Fruit fly (Drosophila melanogaster): ENCODE results near the gene CG32547.

Gene CG32547

dm6 chrX:18515205-18515921 is 36.1 kb upstream of the CG32547 start, which contains the start of the genes Bx and HisRS (continued):
- TF ChIP-seq Oli (tag; optimal IDR thresholded peaks at IDR 0.05) (no peak), TFAM (GFP tag; optimal IDR thresholded peaks at IDR 0.05) (no peak), PHDP (tag; optimal IDR thresholded peaks at IDR 0.05) (no peak), CG34224 (GFP tag; IDR thresholded peaks at IDR 0.05; ENCODE audit: partially characterized antibody) (no peak), jing (GFP tag; optimal IDR thresholded peaks at IDR 0.05) (no peak), CG32772 (GFP tag; IDR thresholded peaks at IDR 0.05) (no peak), CG8478 (optimal IDR thresholded peaks at IDR 0.05) (no peak), gcm (GFP tag; optimal IDR thresholded peaks at IDR 0.05) (no peak), pnt (GFP tag; optimal IDR thresholded peaks at IDR 0.05) (no peak), CG7372 (GFP tag; IDR thresholded peaks at IDR 0.05) (no peak), lilli (GFP tag; optimal IDR thresholded peaks at IDR 0.05) (no peak), da (GFP tag; optimal IDR thresholded peaks at IDR 0.05) (no peak), Nf-YC (tag; optimal IDR thresholded peaks at IDR 0.05) (no peak), psq (GFP tag; optimal IDR thresholded peaks at IDR 0.05) (no peak), nmo (GFP tag; optimal IDR thresholded peaks at IDR 0.05) (peak; percentile 26), CG10959 (GFP tag; IDR thresholded peaks at IDR 0.05) (no peak), CG6854 (GFP tag; optimal IDR thresholded peaks at IDR 0.05) (no peak), unpg (GFP tag; optimal IDR thresholded peaks at IDR 0.05) (no peak), CG11085 (GFP tag; IDR thresholded peaks at IDR 0.05) (no peak), CG10267 (tag; optimal IDR thresholded peaks at IDR 0.05) (no peak), CG13123 (GFP tag; optimal IDR thresholded peaks at IDR 0.05) (no peak), Bgb (GFP tag; IDR thresholded peaks at IDR 0.05; ENCODE audit: partially characterized antibody) (peak; percentile 57), CG1024 (GFP tag; IDR thresholded peaks at IDR 0.05) (no peak), gt (GFP tag; IDR thresholded peaks at IDR 0.05) (no peak), ssp (GFP tag; IDR thresholded peaks at IDR 0.05) (no peak), fd96Cb (tag; optimal IDR thresholded peaks at IDR 0.05) (no peak), CG3995 (GFP tag; optimal IDR thresholded peaks at IDR 0.05) (no peak), Hsf (GFP tag; optimal IDR thresholded peaks at IDR 0.05) (no peak), jumu (GFP tag; optimal IDR thresholded peaks at IDR 0.05) (no peak), peb (GFP tag; IDR thresholded peaks at IDR 0.05) (no peak), CG9727 (GFP tag; optimal IDR thresholded peaks at IDR 0.05) (no peak), Ada2b (GFP tag; IDR thresholded peaks at IDR 0.05) (no peak), Antp (GFP tag; optimal IDR thresholded peaks at IDR 0.05) (no peak), tin (GFP tag; optimal IDR thresholded peaks at IDR 0.05) (no peak), Scr (GFP tag; IDR thresholded peaks at IDR 0.05; ENCODE audit: partially characterized antibody) (no peak), cas (GFP tag; IDR thresholded peaks at IDR 0.05) (no peak), CrebB (tag; optimal IDR thresholded peaks at IDR 0.05) (no peak), Tbp (GFP tag; optimal IDR thresholded peaks at IDR 0.05) (no peak), CG33213 (GFP tag; optimal IDR thresholded peaks at IDR 0.05) (peak; percentile 51), CG6689 (GFP tag; IDR thresholded peaks at IDR 0.05) (no peak), CG10543 (GFP tag; optimal IDR thresholded peaks at IDR 0.05) (no peak), Taf1 (GFP tag; IDR thresholded peaks at IDR 0.05) (no peak), Rx (GFP tag; IDR thresholded peaks at IDR 0.05) (no peak), Xrp1 (GFP tag; IDR thresholded peaks at IDR 0.05) (no peak), dysf (GFP tag; IDR thresholded peaks at IDR 0.05) (no peak), Dek (tag; optimal IDR thresholded peaks at IDR 0.05) (peak; percentile 14), yki (optimal IDR thresholded peaks at IDR 0.05) (no peak), grau (tag; optimal IDR thresholded peaks at IDR 0.05) (no peak), bigmax (GFP tag; optimal IDR thresholded peaks at IDR 0.05) (no peak), mirr (GFP tag; optimal IDR thresholded peaks at IDR 0.05) (no peak), tap (tag; optimal IDR thresholded peaks at IDR 0.05) (no peak), ham (GFP tag; IDR thresholded peaks at IDR 0.05) (no peak), CG1792 (GFP tag; optimal IDR thresholded peaks at IDR 0.05) (no peak)

Data from whole organism, embryonic.